Worm (Caenorhabditis elegans): ENCODE data around the gene F53F1.3.
A peak's percentile ranks its signal among the peaks of the same experiment; 100 is the strongest.

F53F1.3 gene

ce11 chrV:13380178-13380577, 27.9 kb upstream of the F53F1.3 start, which contains the start of gene ifbp-1 (continued):
- no peak for TF ChIP-seq F23B12.7 (tag; optimal IDR thresholded peaks at IDR 0.05; ENCODE audit: insufficient read depth)
- TF ChIP-seq F55B11.4 (tag; optimal IDR thresholded peaks at IDR 0.05; ENCODE audit: borderline replicate concordance, insufficient read depth): no peak
- TF ChIP-seq ztf-3 (GFP tag; optimal IDR thresholded peaks at IDR 0.05): no peak
- no peak for TF ChIP-seq unc-130 (GFP tag; optimal IDR thresholded peaks at IDR 0.05)
- no peak for TF ChIP-seq snpc-1.3 (tag; optimal IDR thresholded peaks at IDR 0.05; ENCODE audit: insufficient read depth)
- TF ChIP-seq F33H1.4 (GFP tag; IDR thresholded peaks at IDR 0.05): no peak
- no peak for TF ChIP-seq mcd-1 (GFP tag; IDR thresholded peaks at IDR 0.05)
- no peak for TF ChIP-seq Y56A3A.18 (GFP tag; IDR thresholded peaks at IDR 0.05)
- TF ChIP-seq ZK185.1 (tag; optimal IDR thresholded peaks at IDR 0.05; ENCODE audit: poor library complexity, severe bottlenecking): no peak
- TF ChIP-seq repo-1 (tag; optimal IDR thresholded peaks at IDR 0.05): no peak
- no peak for TF ChIP-seq gei-17 (GFP tag; optimal IDR thresholded peaks at IDR 0.05)
- no peak for TF ChIP-seq akir-1 (GFP tag; optimal IDR thresholded peaks at IDR 0.05)
- 0 out of 2 replicates have a peak, but pooled peaks have one; percentile 15 for TF ChIP-seq egl-44 (GFP tag; IDR thresholded peaks at IDR 0.05)
- no peak for TF ChIP-seq attf-5 (GFP tag; optimal IDR thresholded peaks at IDR 0.05)
- no peak for TF ChIP-seq lin-35 (GFP tag; optimal IDR thresholded peaks at IDR 0.05)
- TF ChIP-seq mxl-1 (tag; optimal IDR thresholded peaks at IDR 0.05): no peak
- 0 out of 2 replicates have a peak, but pooled peaks have one; percentile 66 for TF ChIP-seq K11D2.4 (GFP tag; IDR thresholded peaks at IDR 0.05)
- peak; percentile 73 for TF ChIP-seq ztf-26 (tag; optimal IDR thresholded peaks at IDR 0.05)
- no peak for TF ChIP-seq B0261.1 (tag; optimal IDR thresholded peaks at IDR 0.05)
- no peak for TF ChIP-seq F10E7.11 (tag; optimal IDR thresholded peaks at IDR 0.05)
- no peak for TF ChIP-seq tlf-1 (GFP tag; optimal IDR thresholded peaks at IDR 0.05)
- no peak for TF ChIP-seq cebp-2 (GFP tag; IDR thresholded peaks at IDR 0.05)
- TF ChIP-seq dpff-1 (tag; optimal IDR thresholded peaks at IDR 0.05): no peak
- TF ChIP-seq athp-1 (tag; optimal IDR thresholded peaks at IDR 0.05): no peak
- no peak for TF ChIP-seq bed-2 (GFP tag; IDR thresholded peaks at IDR 0.05)
- TF ChIP-seq chd-7 (tag; optimal IDR thresholded peaks at IDR 0.05): no peak
- TF ChIP-seq C06A6.2 (GFP tag; conservative IDR thresholded peaks at IDR 0.05): no peak
- no peak for TF ChIP-seq snpc-3.4 (tag; optimal IDR thresholded peaks at IDR 0.05)
- no peak for TF ChIP-seq bed-1 (GFP tag; IDR thresholded peaks at IDR 0.05)
- no peak for TF ChIP-seq ztf-6 (GFP tag; IDR thresholded peaks at IDR 0.05)
- no peak for TF ChIP-seq efl-1 (GFP tag; optimal IDR thresholded peaks at IDR 0.05)
- no peak for TF ChIP-seq atf-7 (tag; optimal IDR thresholded peaks at IDR 0.05)
- no peak for TF ChIP-seq lag-1 (GFP tag; IDR thresholded peaks at IDR 0.05)
- peak; percentile 50; the same call in 1 of the 2 replicates for TF ChIP-seq cebp-1 (GFP tag; IDR thresholded peaks at IDR 0.05)
- TF ChIP-seq cebp-1 (tag; optimal IDR thresholded peaks at IDR 0.05): peak; percentile 79
- TF ChIP-seq F22D6.2 (tag; optimal IDR thresholded peaks at IDR 0.05): no peak
- TF ChIP-seq ceh-27 (GFP tag; optimal IDR thresholded peaks at IDR 0.05): peak; percentile 9
- TF ChIP-seq F57A8.1 (GFP tag; optimal IDR thresholded peaks at IDR 0.05): no peak
- no peak for TF ChIP-seq T26A5.8 (tag; optimal IDR thresholded peaks at IDR 0.05)
- TF ChIP-seq Y53G8AR.9 (GFP tag; conservative IDR thresholded peaks at IDR 0.05): no peak
- no peak for TF ChIP-seq let-607 (tag; optimal IDR thresholded peaks at IDR 0.05)
- TF ChIP-seq madf-8 (GFP tag; conservative IDR thresholded peaks at IDR 0.05): no peak
- no peak for TF ChIP-seq hlh-12 (tag; optimal IDR thresholded peaks at IDR 0.05)
- TF ChIP-seq sea-2 (GFP tag; IDR thresholded peaks at IDR 0.05): no peak
- TF ChIP-seq lsy-27 (tag; optimal IDR thresholded peaks at IDR 0.05; ENCODE audit: borderline replicate concordance, insufficient read depth): no peak
- TF ChIP-seq egl-18 (GFP tag; IDR thresholded peaks at IDR 0.05): no peak
- TF ChIP-seq somi-1 (GFP tag; optimal IDR thresholded peaks at IDR 0.05): peak; percentile 42
- TF ChIP-seq lin-40 (tag; optimal IDR thresholded peaks at IDR 0.05): peak; percentile 73
- no peak for TF ChIP-seq madf-6 (GFP tag; IDR thresholded peaks at IDR 0.05)

Measured in whole organism, young adult.